Worm (Caenorhabditis elegans): ENCODE data around the gene mrpl-45.

- TF ChIP-seq snpc-4 (tag; optimal IDR thresholded peaks at IDR 0.05) (no peak), unc-39 (tag; optimal IDR thresholded peaks at IDR 0.05) (no peak), unc-62 (GFP tag; optimal IDR thresholded peaks at IDR 0.05) (no peak), lsy-12 (tag; optimal IDR thresholded peaks at IDR 0.05) (no peak), fkh-10 (GFP tag; optimal IDR thresholded peaks at IDR 0.05) (no peak), pha-4 (tag; optimal IDR thresholded peaks at IDR 0.05) (no peak), ceh-9 (tag; optimal IDR thresholded peaks at IDR 0.05) (no peak)
These were observed 39.9 kb downstream of the mrpl-45 start for ce11 chrIII:1161946-1162345.

All from whole organism, L3 larva.